Fruit fly (Drosophila melanogaster): ENCODE results near the gene Ugt37A1.

The Ugt37A1 gene

dm6 chr2L:20349671-20350539 lies 24.0 kb downstream of the Ugt37A1 start, which contains the start of the genes La and RtGEF (continued):
- TF ChIP-seq CG15601 (tag; optimal IDR thresholded peaks at IDR 0.05), result peak; percentile 36
- peak; percentile 92 for TF ChIP-seq hb (GFP tag; IDR thresholded peaks at IDR 0.05; ENCODE audit: partially characterized antibody)
- peak in 1 of 2 experiments; percentile 81 for TF ChIP-seq tll (GFP tag; optimal IDR thresholded peaks at IDR 0.05)
- TF ChIP-seq CG15011 (GFP tag; optimal IDR thresholded peaks at IDR 0.05), result peak; percentile 17
- no peak for TF ChIP-seq CG12299 (tag; optimal IDR thresholded peaks at IDR 0.05)
- TF ChIP-seq crc (GFP tag; optimal IDR thresholded peaks at IDR 0.05), result peak; percentile 24
- TF ChIP-seq CG2875 (GFP tag; optimal IDR thresholded peaks at IDR 0.05), result no peak
- no peak for TF ChIP-seq yki (optimal IDR thresholded peaks at IDR 0.05)
- TF ChIP-seq psq (GFP tag; optimal IDR thresholded peaks at IDR 0.05), result no peak
- TF ChIP-seq wdn (GFP tag; IDR thresholded peaks at IDR 0.05), result no peak
- peak; percentile 77 for TF ChIP-seq MESR4 (GFP tag; optimal IDR thresholded peaks at IDR 0.05)
- peak; percentile 61 for TF ChIP-seq CG18476 (GFP tag; optimal IDR thresholded peaks at IDR 0.05)
- TF ChIP-seq CG10321 (GFP tag; IDR thresholded peaks at IDR 0.05), result no peak
- peak; percentile 67; the same call in 2 of the 4 replicates for TF ChIP-seq Gug (GFP tag; IDR thresholded peaks at IDR 0.05)
- TF ChIP-seq Hr78 (GFP tag; optimal IDR thresholded peaks at IDR 0.05), result no peak
- peak; percentile 10 for TF ChIP-seq Dek (tag; optimal IDR thresholded peaks at IDR 0.05)
- peak; percentile 90 for TF ChIP-seq CG1603 (tag; optimal IDR thresholded peaks at IDR 0.05)
- peak; percentile 46 for TF ChIP-seq slou (GFP tag; optimal IDR thresholded peaks at IDR 0.05)
- no peak for TF ChIP-seq ap (GFP tag; IDR thresholded peaks at IDR 0.05)
- no peak for TF ChIP-seq pfk (GFP tag; optimal IDR thresholded peaks at IDR 0.05)
- peak; percentile 46 for TF ChIP-seq Sox102F (GFP tag; optimal IDR thresholded peaks at IDR 0.05)
- no peak for TF ChIP-seq cad (GFP tag; optimal IDR thresholded peaks at IDR 0.05)
- TF ChIP-seq Hmr (GFP tag; optimal IDR thresholded peaks at IDR 0.05), result peak; percentile 41
- TF ChIP-seq oc (tag; optimal IDR thresholded peaks at IDR 0.05), result no peak
- peak; percentile 96 for TF ChIP-seq inv (GFP tag; IDR thresholded peaks at IDR 0.05; ENCODE audit: partially characterized antibody)
- peak; percentile 43; the same call in 1 of the 2 replicates for TF ChIP-seq CG11247 (GFP tag; IDR thresholded peaks at IDR 0.05)
- TF ChIP-seq CG15696 (tag; optimal IDR thresholded peaks at IDR 0.05), result no peak
- no peak for TF ChIP-seq Eip74EF (GFP tag; optimal IDR thresholded peaks at IDR 0.05)
- no peak for TF ChIP-seq org-1 (GFP tag; optimal IDR thresholded peaks at IDR 0.05)
- no peak for TF ChIP-seq wor (GFP tag; IDR thresholded peaks at IDR 0.05)
- TF ChIP-seq gsb (GFP tag; IDR thresholded peaks at IDR 0.05), result no peak
- no peak for TF ChIP-seq D19A (tag; optimal IDR thresholded peaks at IDR 0.05)
- peak; percentile 51 for TF ChIP-seq CG9609 (GFP tag; optimal IDR thresholded peaks at IDR 0.05)
- no peak for TF ChIP-seq CG7372 (GFP tag; IDR thresholded peaks at IDR 0.05)
- no peak for TF ChIP-seq CG16779 (GFP tag; IDR thresholded peaks at IDR 0.05)
- TF ChIP-seq NfI (GFP tag; optimal IDR thresholded peaks at IDR 0.05), result peak; percentile 52
- TF ChIP-seq slp2 (GFP tag; optimal IDR thresholded peaks at IDR 0.05), result no peak
- TF ChIP-seq ems (GFP tag; optimal IDR thresholded peaks at IDR 0.05), result peak; percentile 22
- TF ChIP-seq Optix (GFP tag; IDR thresholded peaks at IDR 0.05), result 0 out of 3 replicates have a peak, but pooled peaks have one; percentile 18
- peak; percentile 87 for TF ChIP-seq CG13287 (GFP tag; IDR thresholded peaks at IDR 0.05; ENCODE audit: partially characterized antibody)
- no peak for TF ChIP-seq HLHmδ (GFP tag; optimal IDR thresholded peaks at IDR 0.05)
- TF ChIP-seq CG17385 (GFP tag; optimal IDR thresholded peaks at IDR 0.05), result peak; percentile 17
- TF ChIP-seq CG32767 (GFP tag; IDR thresholded peaks at IDR 0.05), result no peak
- TF ChIP-seq Hr39 (optimal IDR thresholded peaks at IDR 0.05), result no peak
- TF ChIP-seq tap (tag; optimal IDR thresholded peaks at IDR 0.05), result no peak
- peak; percentile 72 for TF ChIP-seq mam (GFP tag; optimal IDR thresholded peaks at IDR 0.05)
- no peak for TF ChIP-seq p53 (GFP tag; optimal IDR thresholded peaks at IDR 0.05)
- TF ChIP-seq Bgb (GFP tag; IDR thresholded peaks at IDR 0.05; ENCODE audit: partially characterized antibody), result peak; percentile 97

All from whole organism, embryonic.